Worm (Caenorhabditis elegans) whole organism, midembryonic: Measurements from ENCODE around the gene wah-1.

ENCODE experiments used
- T22C8.4 ChIP-seq: fragments of 200-800 bp; sonication (Bioruptor generic); IDR thresholded peaks from 2 replicates; pipeline ENCODE4 v1.3.6; 2022; ENCODE audit warnings: missing genetic modification characterization, missing compliant biosample characterization
- cog-1 ChIP-seq: sonication (generic microtip); optimal IDR thresholded peaks from 2 replicates; lab custom pipeline; 2016; ENCODE audit warnings: missing genetic modification characterization, missing compliant biosample characterization
- flt-1 ChIP-seq: fragments of 200-800 bp; sonication (Bioruptor generic); IDR thresholded peaks from 2 replicates; pipeline ENCODE4 v1.3.6; 2022; ENCODE audit warnings: missing genetic modification characterization, missing compliant biosample characterization
- klf-2 ChIP-seq: fragments of 200-800 bp; sonication (Bioruptor generic); conservative IDR thresholded peaks from 2 replicates; pipeline ENCODE4 v1.3.6; 2022; ENCODE audit warnings: missing genetic modification reagents, missing genetic modification characterization, missing compliant biosample characterization
- med-1 ChIP-seq: sonication (generic microtip); optimal IDR thresholded peaks from 2 replicates; lab custom pipeline; 2017; ENCODE audit warnings: missing genetic modification characterization, mild to moderate bottlenecking, missing compliant biosample characterization, antibody characterized with exemption, missing genetic modification reagents; ENCODE audit not compliant: insufficient read depth
- ref-1 ChIP-seq: fragments of 200-800 bp; sonication (Bioruptor generic); conservative IDR thresholded peaks from 2 replicates; pipeline ENCODE4 v1.3.6; 2022; ENCODE audit warnings: missing genetic modification reagents, missing genetic modification characterization, missing compliant biosample characterization
- tab-1 ChIP-seq: fragments of 200-800 bp; sonication (Bioruptor generic); IDR thresholded peaks from 2 replicates; pipeline ENCODE4 v1.3.6; 2022; ENCODE audit warnings: missing genetic modification characterization, missing compliant biosample characterization
- ztf-23 ChIP-seq: fragments of 200-800 bp; sonication (Bioruptor generic); IDR thresholded peaks from 2 replicates; pipeline ENCODE4 v1.3.6; 2022; ENCODE audit warnings: missing genetic modification reagents, missing genetic modification characterization, missing compliant biosample characterization
- ztf-29 ChIP-seq: fragments of 200-800 bp; sonication (Bioruptor generic); IDR thresholded peaks from 2 replicates; pipeline ENCODE4 v1.3.6; 2022; ENCODE audit warnings: missing genetic modification reagents, missing genetic modification characterization, missing compliant biosample characterization

DNA sequence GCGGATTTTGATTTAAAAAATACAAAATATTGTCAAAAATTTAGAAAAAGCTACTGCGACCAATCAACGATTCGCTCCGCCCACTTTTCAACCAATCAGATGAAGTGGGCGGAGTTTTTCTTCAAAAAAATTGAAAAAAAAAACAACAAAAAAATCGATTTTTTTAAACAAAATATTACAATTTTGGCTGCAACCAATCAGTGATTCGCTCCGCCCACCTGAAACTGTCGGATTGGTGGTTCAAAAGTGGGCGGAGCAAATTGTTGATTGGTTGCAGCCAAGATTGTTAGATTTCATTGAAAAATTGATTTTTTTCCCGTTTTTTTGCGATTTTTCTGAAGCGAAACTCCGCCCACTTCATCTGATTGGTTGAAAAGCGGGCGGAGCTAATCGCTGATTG is 43.3 kb downstream of the wah-1 start:
- TF ChIP-seq T22C8.4 (GFP tag; lab: Robert Waterston, UW) (no peak), med-1 (no peak), flt-1 (no peak), ztf-23 (GFP tag; lab: Robert Waterston, UW) (no peak), ref-1 (GFP tag; lab: Robert Waterston, UW) (no peak), klf-2 (GFP tag; lab: Robert Waterston, UW) (no peak), cog-1 (tag; lab: Kevin White, UChicago) (no peak), ztf-29 (GFP tag; lab: Robert Waterston, UW) (no peak), tab-1 (GFP tag; lab: Robert Waterston, UW) (no peak)
